Comparison of ENCODE assay signal across 1 fruit fly cellular context in the genomic region with DNA sequence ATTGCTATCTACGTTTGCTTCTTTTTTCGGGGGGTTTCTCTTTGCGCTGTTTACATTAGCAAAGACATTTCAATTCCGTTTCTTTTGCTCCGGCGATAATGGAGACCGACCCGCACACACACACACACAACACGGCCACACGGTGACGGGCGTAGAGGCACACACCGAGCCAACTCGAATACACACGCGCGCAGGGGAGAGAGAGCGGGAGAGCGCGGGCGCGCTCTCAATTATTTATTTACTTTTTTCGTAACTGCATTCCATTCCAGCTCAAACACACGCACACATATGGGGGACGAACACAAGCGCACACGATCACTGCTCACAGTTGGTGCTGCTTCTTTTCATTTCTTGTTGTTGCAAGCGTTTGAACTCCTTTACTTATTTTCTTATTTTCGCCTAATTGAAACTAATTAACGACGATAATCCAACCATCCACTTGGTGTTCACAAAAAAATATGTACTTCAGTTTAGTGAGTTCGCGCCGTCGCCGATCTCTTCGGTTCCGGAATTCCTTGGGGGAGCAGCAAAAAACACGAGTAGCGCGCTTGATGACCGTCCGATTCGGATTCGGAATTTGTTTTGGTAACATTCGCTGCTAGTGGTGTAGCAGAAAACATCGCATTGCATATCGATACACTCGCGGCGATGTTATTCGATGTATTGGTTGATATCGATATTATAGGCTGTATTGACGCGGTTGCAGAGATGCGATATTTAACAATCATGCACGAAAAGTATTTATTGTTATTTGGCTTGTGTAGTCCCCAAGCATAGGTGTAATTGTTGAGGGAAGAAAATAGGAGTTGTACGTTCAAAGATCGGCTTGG.
TF ChIP-seq lines count a peak whose summit lies in the region.

A gene (minus strand): TSS at position 591 of the 830 bp plus-strand sequence.

TF ChIP-seq in whole organism, embryonic, 481 proteins besides CTCF, POLR2A, EP300 and RAD21 (continued from another document and continues in another):
- TF ChIP-seq tll (GFP tag; optimal IDR thresholded peaks at IDR 0.05; lab: Kevin White, UChicago) (peak in 1 of 2 experiments; percentile 10), ATbp (GFP tag; optimal IDR thresholded peaks at IDR 0.05; lab: Kevin White, UChicago) (peak; percentile 17), CG7839 (tag; optimal IDR thresholded peaks at IDR 0.05; lab: Kevin White, UChicago) (peak; percentile 54), bbx (GFP tag; IDR thresholded peaks at IDR 0.05; lab: Robert Waterston, UW; ENCODE audit: partially characterized antibody) (no peak), CG9437 (GFP tag; optimal IDR thresholded peaks at IDR 0.05; lab: Kevin White, UChicago) (no peak), MESR4 (GFP tag; optimal IDR thresholded peaks at IDR 0.05; lab: Kevin White, UChicago) (peak; percentile 30), ato (GFP tag; IDR thresholded peaks at IDR 0.05; lab: Robert Waterston, UW; ENCODE audit: partially characterized antibody) (no peak), CG16813 (GFP tag; IDR thresholded peaks at IDR 0.05; lab: Robert Waterston, UW; ENCODE audit: partially characterized antibody) (no peak), Nf-YA (GFP tag; IDR thresholded peaks at IDR 0.05; lab: Robert Waterston, UW) (no peak), CG34224 (GFP tag; IDR thresholded peaks at IDR 0.05; lab: Robert Waterston, UW; ENCODE audit: partially characterized antibody) (no peak), NK7.1 (GFP tag; optimal IDR thresholded peaks at IDR 0.05; lab: Kevin White, UChicago) (peak; percentile 60), CG6813 (GFP tag; optimal IDR thresholded peaks at IDR 0.05; lab: Kevin White, UChicago) (peak; percentile 27), CG18011 (GFP tag; optimal IDR thresholded peaks at IDR 0.05; lab: Kevin White, UChicago) (no peak), CG4617 (GFP tag; optimal IDR thresholded peaks at IDR 0.05; lab: Kevin White, UChicago; ENCODE audit: borderline replicate concordance) (peak; percentile 18), Deaf1 (tag; optimal IDR thresholded peaks at IDR 0.05; lab: Kevin White, UChicago) (peak; percentile 88), PHDP (tag; optimal IDR thresholded peaks at IDR 0.05; lab: Kevin White, UChicago) (peak; percentile 33), CG6254 (GFP tag; optimal IDR thresholded peaks at IDR 0.05; lab: Kevin White, UChicago) (peak; percentile 23), fd64A (GFP tag; optimal IDR thresholded peaks at IDR 0.05; lab: Kevin White, UChicago) (peak; percentile 51), CkIIα-i1 (GFP tag; IDR thresholded peaks at IDR 0.05; lab: Robert Waterston, UW) (no peak), dimm (GFP tag; IDR thresholded peaks at IDR 0.05; lab: Robert Waterston, UW) (no peak), CG34422 (GFP tag; IDR thresholded peaks at IDR 0.05; lab: Robert Waterston, UW) (no peak), CG32532 (GFP tag; IDR thresholded peaks at IDR 0.05; lab: Robert Waterston, UW) (no peak), mld (GFP tag; IDR thresholded peaks at IDR 0.05; lab: Robert Waterston, UW; ENCODE audit: partially characterized antibody) (no peak), hb (GFP tag; IDR thresholded peaks at IDR 0.05; lab: Robert Waterston, UW; ENCODE audit: partially characterized antibody) (no peak), Lpt (GFP tag; optimal IDR thresholded peaks at IDR 0.05; lab: Kevin White, UChicago) (no peak), oc (tag; optimal IDR thresholded peaks at IDR 0.05; lab: Kevin White, UChicago) (peak; percentile 76), caup (GFP tag; optimal IDR thresholded peaks at IDR 0.05; lab: Kevin White, UChicago; ENCODE audit: severe bottlenecking) (peak; percentile 43), lbe (GFP tag; optimal IDR thresholded peaks at IDR 0.05; lab: Kevin White, UChicago) (peak; percentile 17), CG15269 (tag; optimal IDR thresholded peaks at IDR 0.05; lab: Kevin White, UChicago) (peak; percentile 61), CG2129 (GFP tag; IDR thresholded peaks at IDR 0.05; lab: Robert Waterston, UW; ENCODE audit: partially characterized antibody) (no peak), btn (GFP tag; optimal IDR thresholded peaks at IDR 0.05; lab: Kevin White, UChicago) (peak; percentile 23), sug (tag; optimal IDR thresholded peaks at IDR 0.05; lab: Kevin White, UChicago) (peak; percentile 54), vfl (GFP tag; optimal IDR thresholded peaks at IDR 0.05; lab: Kevin White, UChicago) (peak; percentile 78), Fer2 (tag; optimal IDR thresholded peaks at IDR 0.05; lab: Kevin White, UChicago) (peak; percentile 39), Sry-δ (GFP tag; optimal IDR thresholded peaks at IDR 0.05; lab: Kevin White, UChicago) (peak; percentile 99), zen (tag; optimal IDR thresholded peaks at IDR 0.05; lab: Kevin White, UChicago) (peak; percentile 80), CG13296 (GFP tag; optimal IDR thresholded peaks at IDR 0.05; lab: Kevin White, UChicago) (peak; percentile 42), sc (optimal IDR thresholded peaks at IDR 0.05; lab: Kevin White, UChicago) (no peak), sc (GFP tag; optimal IDR thresholded peaks at IDR 0.05; lab: Kevin White, UChicago) (no peak), CG2199 (GFP tag; IDR thresholded peaks at IDR 0.05; lab: Robert Waterston, UW) (no peak), jumu (GFP tag; optimal IDR thresholded peaks at IDR 0.05; lab: Kevin White, UChicago) (peak; percentile 87), CG4404 (GFP tag; IDR thresholded peaks at IDR 0.05; lab: Robert Waterston, UW) (no peak), CG31365 (tag; optimal IDR thresholded peaks at IDR 0.05; lab: Kevin White, UChicago) (no peak), CG11456 (GFP tag; IDR thresholded peaks at IDR 0.05; lab: Robert Waterston, UW) (no peak), phol (tag; optimal IDR thresholded peaks at IDR 0.05; lab: Kevin White, UChicago) (peak; percentile 81), chm (GFP tag; IDR thresholded peaks at IDR 0.05; lab: Robert Waterston, UW) (no peak), CG10366 (GFP tag; IDR thresholded peaks at IDR 0.05; lab: Robert Waterston, UW) (no peak), Dip3 (GFP tag; optimal IDR thresholded peaks at IDR 0.05; lab: Kevin White, UChicago) (peak; percentile 67), fd96Cb (tag; optimal IDR thresholded peaks at IDR 0.05; lab: Kevin White, UChicago) (peak; percentile 64), inv (GFP tag; IDR thresholded peaks at IDR 0.05; lab: Robert Waterston, UW; ENCODE audit: partially characterized antibody) (no peak), CG3726 (GFP tag; IDR thresholded peaks at IDR 0.05; lab: Robert Waterston, UW) (no peak), nmo (GFP tag; optimal IDR thresholded peaks at IDR 0.05; lab: Kevin White, UChicago) (peak; percentile 84), sr (GFP tag; IDR thresholded peaks at IDR 0.05; lab: Robert Waterston, UW) (no peak), CG6765 (GFP tag; optimal IDR thresholded peaks at IDR 0.05; lab: Kevin White, UChicago) (peak; percentile 49), scrt (GFP tag; optimal IDR thresholded peaks at IDR 0.05; lab: Kevin White, UChicago) (peak; percentile 22), CG7372 (GFP tag; IDR thresholded peaks at IDR 0.05; lab: Robert Waterston, UW) (no peak), Hr39 (optimal IDR thresholded peaks at IDR 0.05; lab: Kevin White, UChicago) (no peak), Atf-2 (GFP tag; optimal IDR thresholded peaks at IDR 0.05; lab: Kevin White, UChicago) (peak; percentile 49), CG12071 (GFP tag; optimal IDR thresholded peaks at IDR 0.05; lab: Kevin White, UChicago) (peak; percentile 17), CG11247 (GFP tag; IDR thresholded peaks at IDR 0.05; lab: Robert Waterston, UW) (no peak), CG1603 (tag; optimal IDR thresholded peaks at IDR 0.05; lab: Kevin White, UChicago) (peak; percentile 93), so (GFP tag; IDR thresholded peaks at IDR 0.05; lab: Robert Waterston, UW) (no peak), CG12391 (tag; optimal IDR thresholded peaks at IDR 0.05; lab: Kevin White, UChicago) (peak; percentile 82), Myb (GFP tag; optimal IDR thresholded peaks at IDR 0.05; lab: Kevin White, UChicago) (peak; percentile 93), ase (GFP tag; IDR thresholded peaks at IDR 0.05; lab: Robert Waterston, UW) (no peak), ewg (GFP tag; optimal IDR thresholded peaks at IDR 0.05; lab: Kevin White, UChicago) (peak; percentile 41), CG43689 (GFP tag; IDR thresholded peaks at IDR 0.05; lab: Robert Waterston, UW) (no peak), TFAM (GFP tag; optimal IDR thresholded peaks at IDR 0.05; lab: Kevin White, UChicago) (no peak), CG4424 (GFP tag; optimal IDR thresholded peaks at IDR 0.05; lab: Kevin White, UChicago) (peak; percentile 80), CG14014 (GFP tag; IDR thresholded peaks at IDR 0.05; lab: Robert Waterston, UW) (no peak), Ets97D (GFP tag; optimal IDR thresholded peaks at IDR 0.05; lab: Kevin White, UChicago) (peak; percentile 83), CG42726 (GFP tag; IDR thresholded peaks at IDR 0.05; lab: Robert Waterston, UW; ENCODE audit: partially characterized antibody) (no peak), CG2120 (GFP tag; optimal IDR thresholded peaks at IDR 0.05; lab: Kevin White, UChicago) (peak; percentile 82), Med (GFP tag; lab: Kevin White, UChicago) (peak; percentile 96), CG17361 (GFP tag; IDR thresholded peaks at IDR 0.05; lab: Robert Waterston, UW) (no peak), CG8765 (GFP tag; IDR thresholded peaks at IDR 0.05; lab: Robert Waterston, UW) (no peak), Hr51 (GFP tag; optimal IDR thresholded peaks at IDR 0.05; lab: Kevin White, UChicago) (peak; percentile 33 to 59), Eip74EF (GFP tag; optimal IDR thresholded peaks at IDR 0.05; lab: Kevin White, UChicago) (peak; percentile 60 to 71), crp (GFP tag; optimal IDR thresholded peaks at IDR 0.05; lab: Kevin White, UChicago) (no peak), E2f2 (GFP tag; IDR thresholded peaks at IDR 0.05; lab: Robert Waterston, UW) (no peak), tap (tag; optimal IDR thresholded peaks at IDR 0.05; lab: Kevin White, UChicago) (peak; percentile 63), slou (GFP tag; optimal IDR thresholded peaks at IDR 0.05; lab: Kevin White, UChicago) (peak; percentile 16), CG17359 (tag; optimal IDR thresholded peaks at IDR 0.05; lab: Kevin White, UChicago) (no peak), CG1529 (GFP tag; optimal IDR thresholded peaks at IDR 0.05; lab: Kevin White, UChicago) (peak; percentile 35), twi (tag; optimal IDR thresholded peaks at IDR 0.05; lab: Kevin White, UChicago) (peak; percentile 42), CG14050 (GFP tag; IDR thresholded peaks at IDR 0.05; lab: Robert Waterston, UW) (no peak), lola (GFP tag; optimal IDR thresholded peaks at IDR 0.05; lab: Kevin White, UChicago) (peak in 2 of 3 experiments; percentile 40 to 97), klu (GFP tag; IDR thresholded peaks at IDR 0.05; lab: Robert Waterston, UW) (no peak), CG2889 (GFP tag; IDR thresholded peaks at IDR 0.05; lab: Robert Waterston, UW) (no peak), Max (GFP tag; optimal IDR thresholded peaks at IDR 0.05; lab: Kevin White, UChicago) (peak; percentile 67), ranshi (GFP tag; IDR thresholded peaks at IDR 0.05; lab: Robert Waterston, UW) (no peak), jigr1 (GFP tag; IDR thresholded peaks at IDR 0.05; lab: Robert Waterston, UW) (no peak), ci (GFP tag; IDR thresholded peaks at IDR 0.05; lab: Robert Waterston, UW) (no peak), CG9876 (GFP tag; optimal IDR thresholded peaks at IDR 0.05; lab: Kevin White, UChicago) (peak; percentile 32), repo (GFP tag; optimal IDR thresholded peaks at IDR 0.05; lab: Kevin White, UChicago) (peak; percentile 69), CG8478 (optimal IDR thresholded peaks at IDR 0.05; lab: Kevin White, UChicago) (no peak), pzg (GFP tag; optimal IDR thresholded peaks at IDR 0.05; lab: Kevin White, UChicago) (peak; percentile 98), CG11093 (GFP tag; IDR thresholded peaks at IDR 0.05; lab: Robert Waterston, UW) (peak; percentile 70; the same call in 1 of the 3 replicates), hkb (optimal IDR thresholded peaks at IDR 0.05; lab: Kevin White, UChicago) (peak; percentile 50), hkb (GFP tag; IDR thresholded peaks at IDR 0.05; lab: Robert Waterston, UW) (no peak), CG4820 (GFP tag; optimal IDR thresholded peaks at IDR 0.05; lab: Kevin White, UChicago) (peak; percentile 68), psq (GFP tag; optimal IDR thresholded peaks at IDR 0.05; lab: Kevin White, UChicago) (peak; percentile 53), D (optimal IDR thresholded peaks at IDR 0.05; lab: Kevin White, UChicago) (no peak), D (GFP tag; optimal IDR thresholded peaks at IDR 0.05; lab: Kevin White, UChicago) (peak; percentile 48), gcm (GFP tag; optimal IDR thresholded peaks at IDR 0.05; lab: Kevin White, UChicago) (peak; percentile 58), Bgb (GFP tag; IDR thresholded peaks at IDR 0.05; lab: Robert Waterston, UW; ENCODE audit: partially characterized antibody) (no peak), CG3995 (GFP tag; optimal IDR thresholded peaks at IDR 0.05; lab: Kevin White, UChicago) (peak; percentile 15), prd (optimal IDR thresholded peaks at IDR 0.05; lab: Kevin White, UChicago) (no peak), prd (GFP tag; IDR thresholded peaks at IDR 0.05; lab: Robert Waterston, UW) (no peak), Adf1 (GFP tag; IDR thresholded peaks at IDR 0.05; lab: Robert Waterston, UW) (no peak), nau (GFP tag; optimal IDR thresholded peaks at IDR 0.05; lab: Kevin White, UChicago) (peak; percentile 56), tin (GFP tag; optimal IDR thresholded peaks at IDR 0.05; lab: Kevin White, UChicago) (peak; percentile 83), Ets65A (GFP tag; lab: Kevin White, UChicago) (peak; percentile 97), Jarid2 (GFP tag; optimal IDR thresholded peaks at IDR 0.05; lab: Kevin White, UChicago) (peak; percentile 98), CG14710 (tag; optimal IDR thresholded peaks at IDR 0.05; lab: Kevin White, UChicago) (peak; percentile 90), CG16863 (GFP tag; optimal IDR thresholded peaks at IDR 0.05; lab: Kevin White, UChicago) (peak; percentile 38), Fer3 (tag; optimal IDR thresholded peaks at IDR 0.05; lab: Kevin White, UChicago) (peak; percentile 75), Mes4 (GFP tag; optimal IDR thresholded peaks at IDR 0.05; lab: Kevin White, UChicago) (peak; percentile 13), pb (GFP tag; optimal IDR thresholded peaks at IDR 0.05; lab: Kevin White, UChicago) (peak; percentile 75), sisA (GFP tag; IDR thresholded peaks at IDR 0.05; lab: Robert Waterston, UW) (no peak), CG3065 (GFP tag; optimal IDR thresholded peaks at IDR 0.05; lab: Kevin White, UChicago) (peak; percentile 20), hbn (GFP tag; IDR thresholded peaks at IDR 0.05; lab: Robert Waterston, UW; ENCODE audit: partially characterized antibody) (no peak), dmrt11E (tag; optimal IDR thresholded peaks at IDR 0.05; lab: Kevin White, UChicago) (peak; percentile 37), CG30020 (tag; optimal IDR thresholded peaks at IDR 0.05; lab: Kevin White, UChicago) (peak; percentile 88)
